Worm (Caenorhabditis elegans) whole organism, midembryonic: ENCODE results near the gene rict-1.

Experiments
- T22C8.4 ChIP-seq: fragments of 200-800 bp; sonication (Bioruptor generic); IDR thresholded peaks from 2 replicates; pipeline ENCODE4 v1.3.6; 2022; ENCODE audit warnings: missing genetic modification characterization, missing compliant biosample characterization
- cog-1 ChIP-seq: sonication (generic microtip); optimal IDR thresholded peaks from 2 replicates; lab custom pipeline; 2016; ENCODE audit warnings: missing genetic modification characterization, missing compliant biosample characterization
- flt-1 ChIP-seq: fragments of 200-800 bp; sonication (Bioruptor generic); IDR thresholded peaks from 2 replicates; pipeline ENCODE4 v1.3.6; 2022; ENCODE audit warnings: missing genetic modification characterization, missing compliant biosample characterization
- klf-2 ChIP-seq: fragments of 200-800 bp; sonication (Bioruptor generic); conservative IDR thresholded peaks from 2 replicates; pipeline ENCODE4 v1.3.6; 2022; ENCODE audit warnings: missing genetic modification reagents, missing genetic modification characterization, missing compliant biosample characterization
- med-1 ChIP-seq: sonication (generic microtip); optimal IDR thresholded peaks from 2 replicates; lab custom pipeline; 2017; ENCODE audit warnings: missing genetic modification characterization, mild to moderate bottlenecking, missing compliant biosample characterization, antibody characterized with exemption, missing genetic modification reagents; ENCODE audit not compliant: insufficient read depth
- ref-1 ChIP-seq: fragments of 200-800 bp; sonication (Bioruptor generic); conservative IDR thresholded peaks from 2 replicates; pipeline ENCODE4 v1.3.6; 2022; ENCODE audit warnings: missing genetic modification reagents, missing genetic modification characterization, missing compliant biosample characterization
- tab-1 ChIP-seq: fragments of 200-800 bp; sonication (Bioruptor generic); IDR thresholded peaks from 2 replicates; pipeline ENCODE4 v1.3.6; 2022; ENCODE audit warnings: missing genetic modification characterization, missing compliant biosample characterization
- ztf-23 ChIP-seq: fragments of 200-800 bp; sonication (Bioruptor generic); IDR thresholded peaks from 2 replicates; pipeline ENCODE4 v1.3.6; 2022; ENCODE audit warnings: missing genetic modification reagents, missing genetic modification characterization, missing compliant biosample characterization
- ztf-29 ChIP-seq: fragments of 200-800 bp; sonication (Bioruptor generic); IDR thresholded peaks from 2 replicates; pipeline ENCODE4 v1.3.6; 2022; ENCODE audit warnings: missing genetic modification reagents, missing genetic modification characterization, missing compliant biosample characterization

DNA sequence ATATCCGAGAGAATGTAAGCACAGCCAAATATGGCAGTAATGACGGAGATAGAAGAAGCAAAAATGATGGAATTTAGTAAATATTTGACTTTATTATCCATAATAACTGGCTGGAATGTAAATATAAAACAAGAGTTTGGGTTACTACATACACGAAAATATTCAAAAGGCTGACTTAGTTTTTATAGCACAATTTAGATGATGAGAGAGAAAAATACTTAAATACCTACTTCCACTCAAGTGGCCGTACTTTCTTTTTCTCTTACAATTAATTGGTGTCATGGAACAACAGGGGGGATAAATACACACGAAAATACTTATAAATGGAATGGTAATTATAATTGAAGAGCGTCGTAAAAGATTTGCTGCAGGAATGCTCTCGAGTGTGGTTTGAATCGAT is 18.4 kb downstream of the rict-1 start, which contains the start of gene col-86:
- TF ChIP-seq T22C8.4 (GFP tag; lab: Robert Waterston, UW) (no peak), tab-1 (no peak), med-1 (no peak), flt-1 (GFP tag; lab: Robert Waterston, UW) (no peak), klf-2 (GFP tag; lab: Robert Waterston, UW) (no peak), ztf-29 (GFP tag; lab: Robert Waterston, UW) (no peak), ztf-23 (no peak), ref-1 (no peak), cog-1 (tag; lab: Kevin White, UChicago) (no peak)
